Worm (Caenorhabditis elegans) whole organism, young adult: ENCODE results near the gene mboa-4.
A peak's percentile ranks its signal among the peaks of the same experiment; 100 is the strongest.

ENCODE experiments used
- B0035.1 ChIP-seq: sonication (generic microtip); optimal IDR thresholded peaks from 2 replicates; lab custom pipeline; 2016; ENCODE audit warnings: missing genetic modification characterization, mild to moderate bottlenecking, missing compliant biosample characterization, missing genotype, missing genetic modification reagents
- B0261.1 ChIP-seq: sonication (generic microtip); optimal IDR thresholded peaks from 2 replicates; lab custom pipeline; 2016; ENCODE audit warnings: mild to moderate bottlenecking, missing genetic modification characterization, moderate library complexity, missing compliant biosample characterization
- C17E4.6 ChIP-seq: fragments of 200-800 bp; sonication (Bioruptor generic); IDR thresholded peaks from 2 replicates; pipeline ENCODE4 v1.3.6; 2022; ENCODE audit warnings: missing genetic modification reagents, missing genetic modification characterization, missing compliant biosample characterization
- F22D6.2 ChIP-seq: sonication (generic microtip); optimal IDR thresholded peaks from 2 replicates; lab custom pipeline; 2016; ENCODE audit warnings: mild to moderate bottlenecking, missing genetic modification characterization, missing compliant biosample characterization
- F23B12.7 ChIP-seq: sonication (generic microtip); optimal IDR thresholded peaks from 2 replicates; lab custom pipeline; 2017; ENCODE audit warnings: missing genetic modification characterization, mild to moderate bottlenecking, missing compliant biosample characterization, antibody characterized with exemption, moderate library complexity; ENCODE audit not compliant: insufficient read depth
- F52B5.7 ChIP-seq: sonication (generic microtip); optimal IDR thresholded peaks from 2 replicates; lab custom pipeline; 2016; ENCODE audit warnings: mild to moderate bottlenecking, missing genetic modification characterization, missing compliant biosample characterization
- F57C9.4 ChIP-seq: sonication (generic microtip); optimal IDR thresholded peaks from 2 replicates; lab custom pipeline; 2017; ENCODE audit warnings: mild to moderate bottlenecking, missing genetic modification characterization, missing compliant biosample characterization
- K12H6.12 ChIP-seq: fragments of 200-800 bp; sonication (Bioruptor generic); optimal IDR thresholded peaks from 2 replicates; lab custom pipeline; 2018; ENCODE audit warnings: mild to moderate bottlenecking, missing genetic modification characterization, missing compliant biosample characterization
- T26A5.8 ChIP-seq: sonication (generic microtip); optimal IDR thresholded peaks from 2 replicates; lab custom pipeline; 2016; ENCODE audit warnings: missing genetic modification characterization, missing compliant biosample characterization
- Y53F4B.3 ChIP-seq: fragments of 200-800 bp; sonication (Bioruptor generic); IDR thresholded peaks from 2 replicates; pipeline ENCODE4 v1.3.6; 2022; ENCODE audit warnings: missing genetic modification reagents, missing genetic modification characterization, missing compliant biosample characterization
- Y79H2A.3 ChIP-seq: fragments of 200-800 bp; sonication (Bioruptor generic); conservative IDR thresholded peaks from 2 replicates; pipeline ENCODE4 v1.3.6; 2022; ENCODE audit warnings: missing genetic modification reagents, missing genetic modification characterization, missing compliant biosample characterization
- akir-1 ChIP-seq: fragments of 200-800 bp; sonication (Bioruptor generic); optimal IDR thresholded peaks from 2 replicates; lab custom pipeline; 2018; ENCODE audit warnings: mild to moderate bottlenecking, missing genetic modification characterization, moderate library complexity, missing compliant biosample characterization
- attf-6 ChIP-seq: fragments of 200-800 bp; sonication (Bioruptor generic); IDR thresholded peaks from 2 replicates; pipeline ENCODE4 v1.3.6; 2022; ENCODE audit warnings: missing genetic modification reagents, missing genetic modification characterization, missing compliant biosample characterization
- bed-1 ChIP-seq: fragments of 200-800 bp; sonication (Bioruptor generic); IDR thresholded peaks from 2 replicates; pipeline ENCODE4 v1.3.6; 2022; ENCODE audit warnings: missing genetic modification reagents, missing genetic modification characterization, missing compliant biosample characterization
- bed-2 ChIP-seq: fragments of 200-800 bp; sonication (Bioruptor generic); IDR thresholded peaks from 2 replicates; pipeline ENCODE4 v1.3.6; 2022; ENCODE audit warnings: missing genetic modification reagents, missing genetic modification characterization, missing compliant biosample characterization
- chd-7 ChIP-seq: sonication (generic microtip); optimal IDR thresholded peaks from 2 replicates; lab custom pipeline; 2016; ENCODE audit warnings: mild to moderate bottlenecking, missing genetic modification characterization, moderate library complexity, missing compliant biosample characterization
- efl-1 ChIP-seq: fragments of 150-350 bp; optimal IDR thresholded peaks from 2 replicates; lab custom pipeline; 2014; ENCODE audit warnings: missing biosample characterization, missing genetic modification reagents, missing genetic modification characterization
- egrh-3 ChIP-seq: fragments of 200-800 bp; sonication (Bioruptor generic); IDR thresholded peaks from 2 replicates; pipeline ENCODE4 v1.3.6; 2022; ENCODE audit warnings: missing genetic modification reagents, missing genetic modification characterization, missing compliant biosample characterization
- ekl-4 ChIP-seq: fragments of 200-800 bp; sonication (Bioruptor generic); IDR thresholded peaks from 2 replicates; pipeline ENCODE4 v1.3.6; 2022; ENCODE audit warnings: missing genetic modification reagents, missing genetic modification characterization, missing compliant biosample characterization
- ets-4 ChIP-seq: fragments of 200-800 bp; sonication (Bioruptor generic); optimal IDR thresholded peaks from 2 replicates; lab custom pipeline; 2018; ENCODE audit warnings: mild to moderate bottlenecking, missing genetic modification characterization, missing compliant biosample characterization
- hmg-1.2 ChIP-seq: fragments of 200-800 bp; sonication (Bioruptor generic); IDR thresholded peaks from 2 replicates; pipeline ENCODE4 v1.3.6; 2022; ENCODE audit warnings: missing genetic modification reagents, missing genetic modification characterization, missing compliant biosample characterization
- hsf-1 ChIP-seq: fragments of 200-800 bp; sonication (Bioruptor generic); IDR thresholded peaks from 2 replicates; pipeline ENCODE4 v1.3.6; 2022; ENCODE audit warnings: missing genetic modification reagents, missing genetic modification characterization, missing compliant biosample characterization
- lag-1 ChIP-seq: fragments of 200-800 bp; sonication (Bioruptor generic); IDR thresholded peaks from 2 replicates; pipeline ENCODE4 v1.3.6; 2022; ENCODE audit warnings: missing genetic modification reagents, missing genetic modification characterization, missing compliant biosample characterization
- madf-8 ChIP-seq: fragments of 200-800 bp; sonication (Bioruptor generic); conservative IDR thresholded peaks from 2 replicates; pipeline ENCODE4 v1.3.6; 2022; ENCODE audit warnings: missing genetic modification reagents, missing genetic modification characterization, missing compliant biosample characterization
- mcd-1 ChIP-seq: fragments of 200-800 bp; sonication (Bioruptor generic); IDR thresholded peaks from 2 replicates; pipeline ENCODE4 v1.3.6; 2022; ENCODE audit warnings: missing genetic modification reagents, missing genetic modification characterization, missing compliant biosample characterization
- mxl-1 ChIP-seq: sonication (generic microtip); optimal IDR thresholded peaks from 2 replicates; lab custom pipeline; 2016; ENCODE audit warnings: missing genetic modification characterization, missing compliant biosample characterization
- nfya-1 ChIP-seq: sonication (generic microtip); optimal IDR thresholded peaks from 2 replicates; lab custom pipeline; 2017; ENCODE audit warnings: antibody characterized with exemption, missing compliant biosample characterization, missing genetic modification characterization, borderline replicate concordance; ENCODE audit not compliant: insufficient read depth
- nfya-2 ChIP-seq: fragments of 200-800 bp; sonication (Bioruptor generic); IDR thresholded peaks from 2 replicates; pipeline ENCODE4 v1.3.6; 2022; ENCODE audit warnings: missing genetic modification reagents, missing genetic modification characterization, missing compliant biosample characterization
- nfyb-1 ChIP-seq: fragments of 200-800 bp; sonication (Bioruptor generic); IDR thresholded peaks from 2 replicates; pipeline ENCODE4 v1.3.6; 2022; ENCODE audit warnings: missing genetic modification reagents, missing genetic modification characterization, missing compliant biosample characterization
- nhr-179 ChIP-seq: sonication (generic microtip); optimal IDR thresholded peaks from 2 replicates; lab custom pipeline; 2016; ENCODE audit warnings: mild to moderate bottlenecking, missing genetic modification characterization, missing compliant biosample characterization
- pbrm-1 ChIP-seq: fragments of 200-800 bp; sonication (Bioruptor generic); IDR thresholded peaks from 2 replicates; pipeline ENCODE4 v1.3.6; 2022; ENCODE audit warnings: missing genetic modification reagents, missing genetic modification characterization, missing compliant biosample characterization
- rcor-1 ChIP-seq: fragments of 200-800 bp; sonication (Bioruptor generic); IDR thresholded peaks from 2 replicates; pipeline ENCODE4 v1.3.6; 2022; ENCODE audit warnings: missing genetic modification reagents, missing genetic modification characterization, missing compliant biosample characterization
- sea-2 ChIP-seq: fragments of 200-800 bp; sonication (Bioruptor generic); IDR thresholded peaks from 2 replicates; pipeline ENCODE4 v1.3.6; 2022; ENCODE audit warnings: missing genetic modification characterization, missing compliant biosample characterization
- snpc-3.4 ChIP-seq: sonication (generic microtip); optimal IDR thresholded peaks from 2 replicates; lab custom pipeline; 2017; ENCODE audit warnings: missing genetic modification characterization, mild to moderate bottlenecking, missing compliant biosample characterization, antibody characterized with exemption, moderate library complexity, missing genotype, missing genetic modification reagents
- sptf-2 ChIP-seq: fragments of 200-800 bp; sonication (Bioruptor generic); optimal IDR thresholded peaks from 2 replicates; lab custom pipeline; 2018; ENCODE audit warnings: mild to moderate bottlenecking, missing genetic modification characterization, missing compliant biosample characterization
- xnd-1 ChIP-seq: sonication (generic microtip); optimal IDR thresholded peaks from 2 replicates; lab custom pipeline; 2016; ENCODE audit warnings: missing genotype, missing genetic modification reagents, missing genetic modification characterization, missing compliant biosample characterization
- ztf-18 ChIP-seq: sonication (generic microtip); optimal IDR thresholded peaks from 2 replicates; lab custom pipeline; 2016; ENCODE audit warnings: missing genotype, mild to moderate bottlenecking, missing genetic modification characterization, missing compliant biosample characterization

The mboa-4 gene

ce11 chrIV:11145929-11146339 is 13.9 kb downstream of the mboa-4 start (continued):
- no peak for TF ChIP-seq Y53F4B.3
- TF ChIP-seq F52B5.7 (tag; lab: Kevin White, UChicago), result peak; percentile 84
- TF ChIP-seq bed-2 (GFP tag; lab: Robert Waterston, UW), result no peak
- peak; percentile 61 for TF ChIP-seq B0035.1 (tag; lab: Kevin White, UChicago)
- 0 out of 2 replicates have a peak, but pooled peaks have one; percentile 39 for TF ChIP-seq Y79H2A.3
- no peak for TF ChIP-seq lag-1 (GFP tag; lab: Robert Waterston, UW)
- TF ChIP-seq F23B12.7 (tag; lab: Kevin White, UChicago), result no peak
- TF ChIP-seq B0261.1 (tag; lab: Kevin White, UChicago), result no peak
- TF ChIP-seq sea-2 (GFP tag; lab: Robert Waterston, UW), result no peak
- TF ChIP-seq nfya-1, result no peak
- peak; percentile 76 for TF ChIP-seq F57C9.4 (tag; lab: Kevin White, UChicago)
- peak; percentile 21; the same call in 1 of the 2 replicates for TF ChIP-seq nfyb-1 (GFP tag; lab: Robert Waterston, UW)
- peak; percentile 74 for TF ChIP-seq hsf-1 (GFP tag; lab: Robert Waterston, UW)
- TF ChIP-seq nfya-2 (GFP tag; lab: Robert Waterston, UW), result peak; percentile 73; the same call in 1 of the 2 replicates
- no peak for TF ChIP-seq akir-1 (GFP tag; lab: Kevin White, UChicago)
- TF ChIP-seq egrh-3, result no peak
- TF ChIP-seq ztf-18 (tag; lab: Kevin White, UChicago), result no peak
- peak; percentile 59 for TF ChIP-seq T26A5.8 (tag; lab: Kevin White, UChicago)
- no peak for TF ChIP-seq K12H6.12
- peak; percentile 72 for TF ChIP-seq mxl-1 (tag; lab: Kevin White, UChicago)
- TF ChIP-seq pbrm-1, result peak; percentile 52; the same call in 1 of the 2 replicates
- no peak for TF ChIP-seq madf-8 (GFP tag; lab: Robert Waterston, UW)
- TF ChIP-seq C17E4.6 (GFP tag; lab: Robert Waterston, UW), result no peak
- TF ChIP-seq efl-1 (GFP tag; lab: Kevin White, UChicago), result no peak
- TF ChIP-seq snpc-3.4 (tag; lab: Kevin White, UChicago), result peak; percentile 53
- no peak for TF ChIP-seq F22D6.2 (tag; lab: Kevin White, UChicago)
- no peak for TF ChIP-seq rcor-1 (GFP tag; lab: Robert Waterston, UW)
- TF ChIP-seq bed-1 (GFP tag; lab: Robert Waterston, UW), result no peak
- TF ChIP-seq attf-6 (GFP tag; lab: Robert Waterston, UW), result peak; percentile 78; the same call in 1 of the 2 replicates
- no peak for TF ChIP-seq nhr-179
- TF ChIP-seq, all 124 proteins: peak for 53

DNA sequence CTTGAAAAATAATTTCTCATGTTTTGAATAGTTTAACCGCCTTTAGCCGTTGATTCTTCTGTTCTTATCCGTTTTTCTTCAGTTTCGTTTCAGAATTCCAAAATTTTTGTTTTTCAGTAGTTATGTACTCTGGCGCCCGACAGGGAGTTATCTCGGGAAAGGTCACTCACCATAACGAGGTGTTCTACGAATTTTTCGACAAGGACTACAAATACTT is 16.6 kb downstream of the mboa-4 start, which contains the start of gene F01G4.4:
Gene F01G4.4 (plus strand): TSS at position 118 of the 217 bp plus-strand sequence.
- TF ChIP-seq sptf-2 (GFP tag; lab: Kevin White, UChicago) (no peak), chd-7 (no peak), xnd-1 (tag; lab: Kevin White, UChicago) (no peak), ekl-4 (no peak), mcd-1 (GFP tag; lab: Robert Waterston, UW) (no peak), ets-4 (GFP tag; lab: Kevin White, UChicago) (no peak), snpc-3.4 (tag; lab: Kevin White, UChicago) (no peak), hmg-1.2 (no peak)
